Worm (Caenorhabditis elegans) whole organism, L4/young adult: ENCODE data around the gene fbxa-37.

ENCODE experiments used
- dao-5 ChIP-seq: sonication (generic microtip); optimal IDR thresholded peaks from 2 replicates; lab custom pipeline; 2016; ENCODE audit warnings: missing genotype, missing genetic modification characterization, moderate library complexity, missing compliant biosample characterization
- him-1 ChIP-seq: sonication (generic microtip); optimal IDR thresholded peaks from 2 replicates; lab custom pipeline; 2016; ENCODE audit warnings: missing genotype, missing genetic modification reagents, missing genetic modification characterization, missing compliant biosample characterization

ce11 chrIII:1331894-1332293 lies 47.1 kb downstream of the fbxa-37 start, which contains the start of gene Y82E9BL.19:
- TF ChIP-seq him-1 (tag; lab: Kevin White, UChicago) (no peak), dao-5 (tag; lab: Kevin White, UChicago) (no peak)
